Fruit fly (Drosophila melanogaster) whole organism, embryonic: ENCODE measurements around the gene CG42489.

Source experiments
- Bteb2 ChIP-seq: fragments of 200-800 bp; sonication (Bioruptor generic); optimal IDR thresholded peaks from 2 replicates; lab custom pipeline; 2016; ENCODE audit warnings: missing biosample characterization, missing genetic modification characterization
- C15 ChIP-seq: fragments of 200-800 bp; sonication (Bioruptor generic); IDR thresholded peaks from 3 replicates; pipeline ENCODE4 v1.3.6; 2022; ENCODE audit warnings: missing biosample characterization, missing genetic modification characterization
- CG10147 ChIP-seq: fragments of 200-800 bp; sonication (Bioruptor generic); optimal IDR thresholded peaks from 2 replicates; lab custom pipeline; 2019; ENCODE audit warnings: missing biosample characterization, mild to moderate bottlenecking, missing genetic modification characterization, moderate library complexity
- CG10979 ChIP-seq: fragments of 200-800 bp; sonication (Bioruptor generic); optimal IDR thresholded peaks from 2 replicates; lab custom pipeline; 2018; ENCODE audit warnings: missing biosample characterization, mild to moderate bottlenecking, missing genetic modification characterization, moderate library complexity
- CG11723 ChIP-seq: fragments of 200-800 bp; sonication (Bioruptor generic); optimal IDR thresholded peaks from 2 replicates; lab custom pipeline; 2017; ENCODE audit warnings: missing biosample characterization, mild to moderate bottlenecking, missing genetic modification characterization
- CG13424 ChIP-seq: fragments of 200-800 bp; sonication (Bioruptor generic); optimal IDR thresholded peaks from 2 replicates; lab custom pipeline; 2019; ENCODE audit warnings: missing biosample characterization, mild to moderate bottlenecking, missing genetic modification characterization, moderate library complexity
- CG15601 ChIP-seq: fragments of 200-800 bp; sonication (Bioruptor generic); optimal IDR thresholded peaks from 3 replicates; lab custom pipeline; 2019; ENCODE audit warnings: missing biosample characterization, mild to moderate bottlenecking, missing genetic modification characterization, moderate library complexity
- CG15696 ChIP-seq: fragments of 200-800 bp; sonication (Bioruptor generic); optimal IDR thresholded peaks from 2 replicates; lab custom pipeline; 2019; ENCODE audit warnings: missing biosample characterization, mild to moderate bottlenecking, missing genetic modification characterization, moderate library complexity
- CG16813 ChIP-seq: fragments of 200-800 bp; sonication (Bioruptor generic); IDR thresholded peaks from 3 replicates; pipeline ENCODE4 v1.3.6; 2022; ENCODE audit warnings: missing biosample characterization, missing genetic modification characterization; ENCODE audit not compliant: partially characterized antibody
- CG16863 ChIP-seq: fragments of 200-800 bp; sonication (Bioruptor generic); optimal IDR thresholded peaks from 3 replicates; lab custom pipeline; 2016; ENCODE audit warnings: missing biosample characterization, missing genetic modification characterization
- CG17361 ChIP-seq: fragments of 200-800 bp; sonication (Bioruptor generic); IDR thresholded peaks from 3 replicates; pipeline ENCODE4 v1.3.6; 2022; ENCODE audit warnings: missing biosample characterization, missing genetic modification characterization
- CG2875 ChIP-seq: fragments of 200-800 bp; sonication (Bioruptor generic); optimal IDR thresholded peaks from 2 replicates; lab custom pipeline; 2017; ENCODE audit warnings: missing biosample characterization, mild to moderate bottlenecking, missing genetic modification characterization, missing genetic modification reagents
- CG32532 ChIP-seq: fragments of 200-800 bp; sonication (Bioruptor generic); IDR thresholded peaks from 2 replicates; pipeline ENCODE4 v1.3.6; 2022; ENCODE audit warnings: missing biosample characterization, missing genetic modification characterization
- CG33213 ChIP-seq: fragments of 200-800 bp; sonication (Bioruptor generic); optimal IDR thresholded peaks from 3 replicates; lab custom pipeline; 2016; ENCODE audit warnings: missing biosample characterization, missing genetic modification characterization
- CG4854 ChIP-seq: fragments of 200-800 bp; sonication (Bioruptor generic); optimal IDR thresholded peaks from 2 replicates; lab custom pipeline; 2016; ENCODE audit warnings: missing biosample characterization, missing genetic modification characterization, inconsistent platforms
- CG5953 ChIP-seq: fragments of 200-800 bp; sonication (Bioruptor generic); IDR thresholded peaks from 2 replicates; pipeline ENCODE4 v1.3.6; 2022; ENCODE audit warnings: missing biosample characterization, missing genetic modification characterization
- CG6254 ChIP-seq: fragments of 200-800 bp; sonication (Bioruptor generic); optimal IDR thresholded peaks from 3 replicates; lab custom pipeline; 2017; ENCODE audit warnings: mild to moderate bottlenecking, missing biosample characterization, missing genetic modification reagents, missing genetic modification characterization
- CG6683 ChIP-seq: fragments of 200-800 bp; sonication (Bioruptor generic); optimal IDR thresholded peaks from 2 replicates; lab custom pipeline; 2017; ENCODE audit warnings: missing biosample characterization, mild to moderate bottlenecking, missing genetic modification characterization, missing genetic modification reagents
- Dek ChIP-seq: fragments of 200-800 bp; sonication (Bioruptor generic); optimal IDR thresholded peaks from 3 replicates; lab custom pipeline; 2019; ENCODE audit warnings: missing biosample characterization, mild to moderate bottlenecking, missing genetic modification characterization, moderate library complexity
- Drgx ChIP-seq: fragments of 200-800 bp; sonication (Bioruptor generic); IDR thresholded peaks from 2 replicates; pipeline ENCODE4 v1.3.6; 2022; ENCODE audit warnings: missing biosample characterization, missing genetic modification characterization
- Eip74EF ChIP-seq, 2 experiments: fragments of 200-800 bp in 1 of 2; fragments of >200 bp in 1 of 2; sonication (Bioruptor generic) in 1 of 2; optimal IDR thresholded peaks; 2 replicates each; lab custom pipeline; 2017 to 2019; ENCODE audit warnings: missing biosample characterization in 2 of 2, missing genetic modification characterization in 2 of 2, mild to moderate bottlenecking in 1 of 2, moderate library complexity in 1 of 2
- Elba2 ChIP-seq: fragments of 200-800 bp; sonication (Bioruptor generic); optimal IDR thresholded peaks from 3 replicates; lab custom pipeline; 2016; ENCODE audit warnings: missing biosample characterization, missing genetic modification characterization
- Gsc ChIP-seq: fragments of 200-800 bp; sonication (Bioruptor generic); IDR thresholded peaks from 2 replicates; pipeline ENCODE4 v1.3.6; 2022; ENCODE audit warnings: missing biosample characterization, missing genetic modification characterization
- HHEX ChIP-seq: fragments of 200-800 bp; sonication (Bioruptor generic); optimal IDR thresholded peaks from 3 replicates; lab custom pipeline; 2017; ENCODE audit warnings: missing biosample characterization, mild to moderate bottlenecking, missing genetic modification characterization, missing genetic modification reagents
- Hr3 ChIP-seq: fragments of 200-800 bp; sonication (Bioruptor generic); optimal IDR thresholded peaks from 3 replicates; lab custom pipeline; 2016; ENCODE audit warnings: missing biosample characterization, missing genetic modification characterization
- Hr39 ChIP-seq: fragments of >200 bp; optimal IDR thresholded peaks from 2 replicates; lab custom pipeline; 2017
- Mad ChIP-seq: fragments of 200-800 bp; sonication (Bioruptor generic); optimal IDR thresholded peaks from 2 replicates; lab custom pipeline; 2016; ENCODE audit warnings: missing biosample characterization, missing genetic modification characterization
- NC2β ChIP-seq: fragments of 200-800 bp; sonication (Bioruptor generic); optimal IDR thresholded peaks from 2 replicates; lab custom pipeline; 2016; ENCODE audit warnings: missing biosample characterization, missing genetic modification characterization
- PHDP ChIP-seq: fragments of 200-800 bp; sonication (Bioruptor generic); optimal IDR thresholded peaks from 3 replicates; lab custom pipeline; 2018; ENCODE audit warnings: missing biosample characterization, mild to moderate bottlenecking, missing genetic modification characterization, moderate library complexity
- ap ChIP-seq: fragments of 200-800 bp; sonication (Bioruptor generic); IDR thresholded peaks from 2 replicates; pipeline ENCODE4 v1.3.6; 2022; ENCODE audit warnings: missing biosample characterization, missing genetic modification characterization
- ato ChIP-seq: fragments of 200-800 bp; sonication (Bioruptor generic); IDR thresholded peaks from 2 replicates; pipeline ENCODE4 v1.3.6; 2022; ENCODE audit warnings: missing biosample characterization, missing genetic modification characterization; ENCODE audit not compliant: partially characterized antibody
- gcm ChIP-seq: fragments of 200-800 bp; sonication (Bioruptor generic); optimal IDR thresholded peaks from 2 replicates; lab custom pipeline; 2019; ENCODE audit warnings: missing biosample characterization, mild to moderate bottlenecking, missing genetic modification characterization, moderate library complexity
- gcm2 ChIP-seq: fragments of 200-800 bp; sonication (Bioruptor generic); optimal IDR thresholded peaks from 2 replicates; lab custom pipeline; 2016; ENCODE audit warnings: missing biosample characterization, missing genetic modification characterization
- gem ChIP-seq: fragments of 200-800 bp; sonication (Bioruptor generic); optimal IDR thresholded peaks from 2 replicates; lab custom pipeline; 2019; ENCODE audit warnings: missing biosample characterization, mild to moderate bottlenecking, missing genetic modification characterization, moderate library complexity
- hkb ChIP-seq, 2 experiments: fragments of 200-800 bp in 1 of 2; fragments of >200 bp in 1 of 2; sonication (Bioruptor generic) in 1 of 2; IDR thresholded peaks in 1 of 2; optimal IDR thresholded peaks in 1 of 2; 2 replicates each; pipeline versions ENCODE4 v1.3.6 to Lab custom; 2017 to 2022; ENCODE audit warnings: missing biosample characterization in 1 of 2, missing genetic modification characterization in 1 of 2
- lmd ChIP-seq: fragments of 200-800 bp; sonication (Bioruptor generic); IDR thresholded peaks from 2 replicates; pipeline ENCODE4 v1.3.6; 2022; ENCODE audit warnings: missing biosample characterization, missing genetic modification characterization
- org-1 ChIP-seq: fragments of 200-800 bp; sonication (Bioruptor generic); optimal IDR thresholded peaks from 2 replicates; lab custom pipeline; 2017; ENCODE audit warnings: missing biosample characterization, missing genetic modification characterization
- otp ChIP-seq: fragments of 200-800 bp; sonication (Bioruptor generic); IDR thresholded peaks from 3 replicates; pipeline ENCODE4, ENCODE4 v1.3.6; 2022; ENCODE audit warnings: missing biosample characterization, missing genetic modification characterization
- pan ChIP-seq, 4 experiments: fragments of >200 bp in 3 of 4; fragments of 200-800 bp in 1 of 4; sonication (Bioruptor generic) in 1 of 4; optimal IDR thresholded peaks in 3 of 4; IDR thresholded peaks in 1 of 4; 2 replicates each; pipeline versions ENCODE4 v1.3.6 to Lab custom; 2017 to 2022; ENCODE audit warnings: missing biosample characterization in 2 of 4, missing genetic modification characterization in 2 of 4, mixed read lengths in 1 of 4
- pum ChIP-seq: fragments of 200-800 bp; sonication (Bioruptor generic); optimal IDR thresholded peaks from 2 replicates; lab custom pipeline; 2016; ENCODE audit warnings: missing biosample characterization, missing genetic modification characterization
- ro ChIP-seq: fragments of 200-800 bp; sonication (Bioruptor generic); IDR thresholded peaks from 2 replicates; pipeline ENCODE4 v1.3.6; 2022; ENCODE audit warnings: missing biosample characterization, missing genetic modification characterization
- sens ChIP-seq: fragments of 200-800 bp; sonication (Bioruptor generic); peaks from one replicate; lab custom pipeline; 2016; ENCODE audit warnings: missing biosample characterization, missing genetic modification characterization
- sna ChIP-seq: fragments of 200-800 bp; sonication (Bioruptor generic); IDR thresholded peaks from 2 replicates; pipeline ENCODE4 v1.3.6; 2022; ENCODE audit warnings: missing biosample characterization, missing genetic modification characterization; ENCODE audit not compliant: partially characterized antibody
- ssp ChIP-seq: fragments of 200-800 bp; sonication (Bioruptor generic); IDR thresholded peaks from 2 replicates; pipeline ENCODE4 v1.3.6; 2022; ENCODE audit warnings: missing biosample characterization, missing genetic modification characterization
- vvl ChIP-seq: fragments of 200-800 bp; sonication (Bioruptor generic); IDR thresholded peaks from 2 replicates; pipeline ENCODE4 v1.3.6; 2022; ENCODE audit warnings: missing biosample characterization, missing genetic modification characterization
- zfh2 ChIP-seq: fragments of 200-800 bp; sonication (Bioruptor generic); optimal IDR thresholded peaks from 2 replicates; lab custom pipeline; 2016; ENCODE audit warnings: missing biosample characterization, missing genetic modification characterization

The CG42489 gene

dm6 chr3R:8670529-8671491, 16.2 kb upstream of the CG42489 start, which contains the start of gene p (continued):
- no peak for TF ChIP-seq pan (optimal IDR thresholded peaks at IDR 0.05; lab: Kevin White, UChicago)
- TF ChIP-seq pan (GFP tag; optimal IDR thresholded peaks at IDR 0.05 in 1 of 2, IDR thresholded peaks at IDR 0.05 in 1 of 2): peak in 1 of 2 experiments; percentile 45
- peak; percentile 40 for TF ChIP-seq CG15696 (tag; lab: Kevin White, UChicago)
- peak; percentile 9 for TF ChIP-seq org-1 (GFP tag; lab: Kevin White, UChicago)
- no peak for TF ChIP-seq ato
- TF ChIP-seq CG33213 (GFP tag; lab: Kevin White, UChicago): peak; percentile 6
- TF ChIP-seq ro (GFP tag; lab: Robert Waterston, UW): no peak
- TF ChIP-seq Elba2 (GFP tag; lab: Kevin White, UChicago): no peak
- no peak for TF ChIP-seq CG11723 (GFP tag; lab: Kevin White, UChicago)
- TF ChIP-seq Hr39 (lab: Kevin White, UChicago): no peak
- peak; percentile 25 for TF ChIP-seq Hr3 (GFP tag; lab: Kevin White, UChicago)
- TF ChIP-seq ssp (GFP tag; lab: Robert Waterston, UW): no peak
- TF ChIP-seq sens (GFP tag; lab: Kevin White, UChicago): peak; percentile 90
- peak; percentile 3; the same call in 1 of the 2 replicates for TF ChIP-seq CG5953 (GFP tag; lab: Robert Waterston, UW)
- TF ChIP-seq NC2β (GFP tag; lab: Kevin White, UChicago): peak; percentile 15
- peak; percentile 55; the same call in 1 of the 2 replicates for TF ChIP-seq CG32532 (GFP tag; lab: Robert Waterston, UW)
- TF ChIP-seq zfh2 (GFP tag; lab: Kevin White, UChicago): peak; percentile 40
- TF ChIP-seq gcm2 (GFP tag; lab: Kevin White, UChicago): no peak
- TF ChIP-seq CG15601: peak; percentile 60
- TF ChIP-seq otp (GFP tag; lab: Robert Waterston, UW): no peak
- peak; percentile 18 for TF ChIP-seq CG10147 (GFP tag; lab: Kevin White, UChicago)
- TF ChIP-seq sna (GFP tag; lab: Robert Waterston, UW): no peak
- TF ChIP-seq vvl (GFP tag; lab: Robert Waterston, UW): peak; percentile 51
- TF ChIP-seq gem (tag; lab: Kevin White, UChicago): peak; percentile 61
- peak; percentile 17 for TF ChIP-seq Bteb2 (GFP tag; lab: Kevin White, UChicago)
- no peak for TF ChIP-seq CG6683 (GFP tag; lab: Kevin White, UChicago)
- no peak for TF ChIP-seq Dek (tag; lab: Kevin White, UChicago)
- TF ChIP-seq CG6254: peak; percentile 26
- no peak for TF ChIP-seq CG16863 (GFP tag; lab: Kevin White, UChicago)
- no peak for TF ChIP-seq ap (GFP tag; lab: Robert Waterston, UW)
- peak in 1 of 2 experiments; percentile 50 for TF ChIP-seq Eip74EF (GFP tag; optimal IDR thresholded peaks at IDR 0.05; lab: Kevin White, UChicago)
- TF ChIP-seq Gsc (GFP tag; lab: Robert Waterston, UW): no peak
- peak; percentile 31 for TF ChIP-seq CG13424 (tag; lab: Kevin White, UChicago)
- no peak for TF ChIP-seq hkb (optimal IDR thresholded peaks at IDR 0.05; lab: Kevin White, UChicago)
- TF ChIP-seq hkb (GFP tag; IDR thresholded peaks at IDR 0.05; lab: Robert Waterston, UW): peak; percentile 55; the same call in 1 of the 2 replicates
- TF ChIP-seq C15 (GFP tag; lab: Robert Waterston, UW): no peak
- TF ChIP-seq HHEX (GFP tag; lab: Kevin White, UChicago): peak; percentile 54
- TF ChIP-seq CG17361 (GFP tag; lab: Robert Waterston, UW): no peak
- TF ChIP-seq Drgx: peak; percentile 37
- peak; percentile 56 for TF ChIP-seq PHDP (tag; lab: Kevin White, UChicago)
- TF ChIP-seq CG16813 (GFP tag; lab: Robert Waterston, UW): no peak
- no peak for TF ChIP-seq Mad
- TF ChIP-seq pum (GFP tag; lab: Kevin White, UChicago): peak; percentile 43
- TF ChIP-seq CG10979 (tag; lab: Kevin White, UChicago): peak; percentile 34
- TF ChIP-seq CG4854 (GFP tag; lab: Kevin White, UChicago): no peak
- TF ChIP-seq CG2875 (GFP tag; lab: Kevin White, UChicago): no peak
- peak; percentile 64 for TF ChIP-seq gcm (GFP tag; lab: Kevin White, UChicago)
- peak; percentile 17; the same call in 1 of the 2 replicates for TF ChIP-seq lmd (GFP tag; lab: Robert Waterston, UW)
